Worm (Caenorhabditis elegans) whole organism, L3 larva: ENCODE measurements around the gene rgs-1.
A peak's percentile ranks its signal among the peaks of the same experiment; 100 is the strongest.

Experiments used
- R02D3.7 ChIP-seq: fragments of 150-350 bp; optimal IDR thresholded peaks from 2 replicates; lab custom pipeline; 2014; ENCODE audit warnings: missing biosample characterization, missing genetic modification characterization
- aly-2 ChIP-seq: fragments of 150-350 bp; optimal IDR thresholded peaks from 2 replicates; lab custom pipeline; 2014; ENCODE audit warnings: missing biosample characterization, missing genetic modification characterization
- ama-1 ChIP-seq: fragments of 150-350 bp; optimal IDR thresholded peaks from 2 replicates; lab custom pipeline; 2018
- ceh-16 ChIP-seq: sonication (generic microtip); optimal IDR thresholded peaks from 2 replicates; lab custom pipeline; 2017; ENCODE audit warnings: missing biosample characterization, missing genetic modification characterization
- ceh-82 ChIP-seq: fragments of 150-350 bp; optimal IDR thresholded peaks from 2 replicates; lab custom pipeline; 2014; ENCODE audit warnings: missing biosample characterization, missing genetic modification characterization
- daf-12 ChIP-seq: fragments of 150-350 bp; optimal IDR thresholded peaks from 2 replicates; lab custom pipeline; 2014; ENCODE audit warnings: missing biosample characterization, missing genetic modification reagents, missing genetic modification characterization
- egl-27 ChIP-seq: sonication (generic microtip); optimal IDR thresholded peaks from 4 replicates; lab custom pipeline; 2017; ENCODE audit warnings: missing biosample characterization, missing genetic modification reagents, missing genetic modification characterization
- egl-5 ChIP-seq: fragments of 150-350 bp; optimal IDR thresholded peaks from 2 replicates; lab custom pipeline; 2017; ENCODE audit warnings: missing biosample characterization, missing genetic modification reagents, missing genetic modification characterization, inconsistent platforms
- elt-1 ChIP-seq: fragments of 150-350 bp; optimal IDR thresholded peaks from 2 replicates; lab custom pipeline; 2014; ENCODE audit warnings: missing biosample characterization, missing genetic modification characterization
- elt-2 ChIP-seq: sonication (generic microtip); optimal IDR thresholded peaks from 2 replicates; lab custom pipeline; 2016; ENCODE audit warnings: missing genetic modification reagents, mild to moderate bottlenecking, missing genetic modification characterization, missing compliant biosample characterization
- elt-3 ChIP-seq, 3 experiments: fragments of 150-350 bp in 1 of 3; sonication (generic microtip) in 2 of 3; optimal IDR thresholded peaks; 2 replicates in 2 of 3; 4 replicates in 1 of 3; lab custom pipeline; 2014 to 2017; ENCODE audit warnings: missing biosample characterization in 3 of 3, missing genetic modification characterization in 3 of 3
- eor-1 ChIP-seq, 2 experiments: fragments of 150-350 bp; optimal IDR thresholded peaks; 2 replicates each; lab custom pipeline; 2014 to 2018; ENCODE audit warnings: missing biosample characterization in 2 of 2, missing genetic modification characterization in 2 of 2
- fkh-10 ChIP-seq: sonication (generic microtip); optimal IDR thresholded peaks from 2 replicates; lab custom pipeline; 2017; ENCODE audit warnings: missing biosample characterization, missing genetic modification reagents, missing genetic modification characterization
- fos-1 ChIP-seq: fragments of 150-350 bp; optimal IDR thresholded peaks from 2 replicates; lab custom pipeline; 2014; ENCODE audit warnings: missing biosample characterization, missing genetic modification characterization
- jun-1 ChIP-seq: fragments of 150-350 bp; optimal IDR thresholded peaks from 2 replicates; lab custom pipeline; 2014; ENCODE audit warnings: missing biosample characterization, missing genetic modification reagents, missing genetic modification characterization
- lin-15B ChIP-seq: fragments of 150-350 bp; optimal IDR thresholded peaks from 2 replicates; lab custom pipeline; 2014; ENCODE audit warnings: missing biosample characterization, missing genetic modification characterization
- lin-39 ChIP-seq: fragments of 150-350 bp; optimal IDR thresholded peaks from 2 replicates; lab custom pipeline; 2018; ENCODE audit warnings: missing biosample characterization, missing genetic modification reagents, missing genetic modification characterization
- nhr-11 ChIP-seq: fragments of 150-350 bp; optimal IDR thresholded peaks from 2 replicates; lab custom pipeline; 2014; ENCODE audit warnings: missing biosample characterization, missing genetic modification characterization
- nhr-12 ChIP-seq: fragments of 150-350 bp; optimal IDR thresholded peaks from 2 replicates; lab custom pipeline; 2014; ENCODE audit warnings: missing biosample characterization, missing genetic modification characterization
- nhr-23 ChIP-seq: fragments of 150-350 bp; optimal IDR thresholded peaks from 2 replicates; lab custom pipeline; 2014; ENCODE audit warnings: missing biosample characterization, missing genetic modification reagents, missing genetic modification characterization
- nhr-25 ChIP-seq: sonication (generic microtip); optimal IDR thresholded peaks from 2 replicates; lab custom pipeline; 2017; ENCODE audit warnings: missing biosample characterization, missing genetic modification characterization
- nhr-67 ChIP-seq: fragments of 150-350 bp; optimal IDR thresholded peaks from 2 replicates; lab custom pipeline; 2014; ENCODE audit warnings: missing biosample characterization, missing genetic modification characterization
- nhr-76 ChIP-seq: fragments of 150-350 bp; sonication (generic microtip); optimal IDR thresholded peaks from 5 replicates; lab custom pipeline; 2014; ENCODE audit warnings: missing biosample characterization, missing genetic modification characterization
- pha-4 ChIP-seq: fragments of 150-350 bp; optimal IDR thresholded peaks from 2 replicates; lab custom pipeline; 2014; ENCODE audit warnings: missing biosample characterization, missing genetic modification reagents, missing genetic modification characterization
- pqm-1 ChIP-seq: fragments of 150-350 bp; optimal IDR thresholded peaks from 2 replicates; lab custom pipeline; 2017; ENCODE audit warnings: missing biosample characterization, missing genetic modification characterization, inconsistent platforms
- sea-2 ChIP-seq: fragments of 150-350 bp; sonication (generic microtip); optimal IDR thresholded peaks from 4 replicates; lab custom pipeline; 2014; ENCODE audit warnings: missing biosample characterization, missing genetic modification reagents, missing genetic modification characterization
- unc-39 ChIP-seq: sonication (generic microtip); optimal IDR thresholded peaks from 4 replicates; lab custom pipeline; 2017; ENCODE audit warnings: missing biosample characterization, missing genetic modification characterization
- unc-62 ChIP-seq: fragments of 150-350 bp; sonication (generic microtip); optimal IDR thresholded peaks from 4 replicates; lab custom pipeline; 2014; ENCODE audit warnings: missing biosample characterization, missing genetic modification reagents, missing genetic modification characterization
- zag-1 ChIP-seq: fragments of 150-350 bp; optimal IDR thresholded peaks from 2 replicates; lab custom pipeline; 2014; ENCODE audit warnings: missing biosample characterization, missing genetic modification characterization
- ztf-11 ChIP-seq: fragments of 150-350 bp; optimal IDR thresholded peaks from 2 replicates; lab custom pipeline; 2014; ENCODE audit warnings: missing biosample characterization, missing genetic modification characterization

The rgs-1 gene

DNA sequence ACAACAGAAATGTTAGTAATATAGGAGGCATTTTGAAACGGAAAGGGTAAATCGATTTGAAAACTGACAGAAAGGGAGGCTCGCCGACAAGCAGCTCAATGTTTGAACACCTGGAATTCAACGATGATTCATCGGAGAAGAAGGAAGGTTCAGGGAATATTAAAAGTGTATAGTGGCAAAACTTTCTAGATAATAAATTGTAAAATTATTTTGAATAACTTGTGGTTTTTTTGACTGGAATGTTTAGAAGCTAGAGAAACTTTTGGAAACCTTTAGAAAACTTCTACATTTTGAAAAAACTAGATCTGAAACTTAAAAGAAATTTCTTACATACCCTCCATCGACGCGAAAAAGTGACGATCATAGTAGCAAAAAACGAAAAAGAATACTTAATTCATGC, 18.5 kb downstream of the rgs-1 start, which contains the start of gene pqn-8:
pqn-8 (minus strand) TSS at position 101 of the 400 bp plus-strand sequence.
- no peak for TF ChIP-seq ztf-11 (tag; lab: Kevin White, UChicago)
- TF ChIP-seq daf-12 (tag; lab: Kevin White, UChicago), result no peak
- TF ChIP-seq nhr-25 (tag; lab: Kevin White, UChicago), result no peak
- TF ChIP-seq eor-1 (tag; optimal IDR thresholded peaks at IDR 0.05; lab: Kevin White, UChicago), result no peak
- TF ChIP-seq pha-4, result no peak
- no peak for TF ChIP-seq zag-1 (tag; lab: Kevin White, UChicago)
- TF ChIP-seq pqm-1 (tag; lab: Kevin White, UChicago), result no peak
- no peak for TF ChIP-seq unc-39 (tag; lab: Kevin White, UChicago)
- no peak for TF ChIP-seq fos-1 (tag; lab: Kevin White, UChicago)
- no peak for TF ChIP-seq unc-62 (GFP tag; lab: Kevin White, UChicago)
- no peak for TF ChIP-seq nhr-12 (tag; lab: Kevin White, UChicago)
- no peak for TF ChIP-seq R02D3.7 (tag; lab: Kevin White, UChicago)
- TF ChIP-seq aly-2 (tag; lab: Kevin White, UChicago), result no peak
- TF ChIP-seq, all 47 proteins: peak for 0

ce11 chrIII:9993535-9993934, 22.8 kb downstream of the rgs-1 start, which contains the start of gene C05B5.4:
TSS of gene C05B5.4 (plus strand) at chrIII:9993885.
- no peak for TF ChIP-seq elt-2
- TF ChIP-seq unc-62 (GFP tag; lab: Kevin White, UChicago), result no peak
- TF ChIP-seq nhr-76 (tag; lab: Kevin White, UChicago), result no peak
- TF ChIP-seq pha-4, result no peak
- TF ChIP-seq fkh-10, result no peak
- no peak for TF ChIP-seq elt-3 (tag; optimal IDR thresholded peaks at IDR 0.05; lab: Kevin White, UChicago)
- no peak for TF ChIP-seq jun-1 (tag; lab: Kevin White, UChicago)
- no peak for TF ChIP-seq fos-1 (tag; lab: Kevin White, UChicago)
- no peak for TF ChIP-seq nhr-67 (tag; lab: Kevin White, UChicago)
- TF ChIP-seq nhr-25 (tag; lab: Kevin White, UChicago), result no peak
- TF ChIP-seq nhr-11 (tag; lab: Kevin White, UChicago), result no peak
- no peak for TF ChIP-seq nhr-23 (tag; lab: Kevin White, UChicago)
- TF ChIP-seq sea-2 (GFP tag; lab: Kevin White, UChicago), result no peak
- TF ChIP-seq daf-12 (tag; lab: Kevin White, UChicago), result no peak
- no peak for TF ChIP-seq elt-1 (tag; lab: Kevin White, UChicago)
- TF ChIP-seq, all 47 proteins: peak for 0

DNA sequence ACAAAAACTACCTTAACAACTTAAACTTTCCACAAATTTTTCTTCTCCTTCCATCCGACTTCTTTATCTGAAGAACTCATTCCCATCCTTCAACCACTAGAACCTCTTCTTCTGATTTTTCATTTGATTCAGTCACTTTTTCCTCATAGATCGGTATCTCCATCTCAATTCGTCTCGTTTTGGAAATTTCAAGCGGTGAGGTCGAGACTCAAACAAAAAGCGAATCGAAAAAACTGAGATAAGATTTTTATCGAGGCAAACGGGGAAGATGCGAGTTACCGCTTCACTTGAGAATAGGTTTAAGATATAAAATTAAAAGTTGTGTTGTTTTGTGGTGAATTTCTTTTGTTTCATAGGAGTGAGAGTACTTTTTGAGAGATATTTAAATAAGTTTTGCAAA, 25.0 kb downstream of the rgs-1 start:
- TF ChIP-seq egl-27 (no peak), elt-1 (tag; lab: Kevin White, UChicago) (peak; percentile 98)

DNA sequence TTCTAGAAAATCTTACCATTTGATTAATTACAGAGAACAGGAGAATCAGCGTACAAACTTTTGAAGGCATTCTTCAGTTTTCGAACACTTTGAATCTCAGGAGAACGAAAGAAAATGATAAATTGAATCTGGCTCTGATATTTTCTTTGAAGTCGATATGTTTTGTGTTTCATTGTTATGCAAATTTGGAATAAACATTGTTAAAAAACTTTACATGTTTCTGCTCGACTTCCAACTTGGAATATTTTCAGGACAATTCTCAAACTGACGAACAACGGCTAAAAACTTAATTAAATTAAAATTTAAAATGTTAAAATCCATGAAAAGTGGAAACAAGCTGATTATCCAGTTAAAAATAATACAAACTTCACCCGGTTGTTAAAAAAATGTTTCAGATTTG, 28.0 kb downstream of the rgs-1 start, which contains the start of gene C05B5.1:
C05B5.1 (minus strand) TSS at position 101 of the 400 bp plus-strand sequence.
- TF ChIP-seq zag-1 (tag; lab: Kevin White, UChicago) (no peak), sea-2 (GFP tag; lab: Kevin White, UChicago) (no peak), nhr-23 (tag; lab: Kevin White, UChicago) (no peak), lin-39 (tag; lab: Kevin White, UChicago) (no peak), unc-39 (tag; lab: Kevin White, UChicago) (no peak), lin-15B (no peak), ama-1 (lab: Kevin White, UChicago) (no peak), pha-4 (no peak), nhr-11 (tag; lab: Kevin White, UChicago) (no peak), R02D3.7 (tag; lab: Kevin White, UChicago) (no peak), jun-1 (tag; lab: Kevin White, UChicago) (no peak), ceh-16 (tag; lab: Kevin White, UChicago) (no peak)

- TF ChIP-seq ztf-11 (tag; lab: Kevin White, UChicago), result no peak
- TF ChIP-seq ceh-82 (tag; lab: Kevin White, UChicago), result no peak
- TF ChIP-seq pha-4, result no peak
- TF ChIP-seq egl-5, result peak; percentile 38
- peak; percentile 5 for TF ChIP-seq lin-39 (tag; lab: Kevin White, UChicago)
- TF ChIP-seq lin-15B, result no peak
- no peak for TF ChIP-seq ama-1 (lab: Kevin White, UChicago)
These were observed 29.4 kb downstream of the rgs-1 start, which contains the start of gene C05B5.12 for ce11 chrIII:9986827-9987429. TSS of gene C05B5.12 (plus strand) at chrIII:9987379.
